Fruit fly (Drosophila melanogaster): ENCODE measurements around the gene CG31676.

The CG31676 gene

dm6 chr2L:20823196-20824105 is 17.1 kb upstream of the CG31676 start (continued):
- TF ChIP-seq CG2129 (GFP tag; IDR thresholded peaks at IDR 0.05; ENCODE audit: partially characterized antibody) (0 out of 2 replicates have a peak, but pooled peaks have one; percentile 12), dmrt99B (tag; optimal IDR thresholded peaks at IDR 0.05) (peak; percentile 33), chn (GFP tag; optimal IDR thresholded peaks at IDR 0.05) (no peak), CG10979 (tag; optimal IDR thresholded peaks at IDR 0.05) (peak; percentile 0), CG17359 (tag; optimal IDR thresholded peaks at IDR 0.05) (no peak), CG9932 (GFP tag; IDR thresholded peaks at IDR 0.05) (peak; percentile 45), C15 (GFP tag; IDR thresholded peaks at IDR 0.05) (no peak), zen2 (GFP tag; IDR thresholded peaks at IDR 0.05; ENCODE audit: partially characterized antibody) (peak; percentile 61; the same call in 2 of the 3 replicates), CG9215 (GFP tag; IDR thresholded peaks at IDR 0.05) (peak; percentile 42; the same call in 1 of the 2 replicates), unpg (GFP tag; optimal IDR thresholded peaks at IDR 0.05) (no peak), repo (GFP tag; optimal IDR thresholded peaks at IDR 0.05) (no peak), row (GFP tag; IDR thresholded peaks at IDR 0.05) (peak; percentile 76), vnd (GFP tag; IDR thresholded peaks at IDR 0.05; ENCODE audit: partially characterized antibody) (peak; percentile 51; the same call in 1 of the 3 replicates), HLH54F (GFP tag; optimal IDR thresholded peaks at IDR 0.05) (no peak), gcm2 (GFP tag; optimal IDR thresholded peaks at IDR 0.05) (no peak), mld (GFP tag; IDR thresholded peaks at IDR 0.05; ENCODE audit: partially characterized antibody) (peak; percentile 54; the same call in 2 of the 3 replicates), CG10959 (GFP tag; IDR thresholded peaks at IDR 0.05) (no peak), HHEX (GFP tag; optimal IDR thresholded peaks at IDR 0.05) (no peak), Hey (tag; optimal IDR thresholded peaks at IDR 0.05) (no peak), klu (GFP tag; IDR thresholded peaks at IDR 0.05) (no peak; the same call in 1 of the 2 replicates), wek (GFP tag; optimal IDR thresholded peaks at IDR 0.05) (peak; percentile 33), CG8290 (GFP tag; optimal IDR thresholded peaks at IDR 0.05) (no peak), CG8290 (tag; optimal IDR thresholded peaks at IDR 0.05) (peak in 1 of 2 experiments; percentile 53), fd3F (GFP tag; optimal IDR thresholded peaks at IDR 0.05) (no peak), D19A (tag; optimal IDR thresholded peaks at IDR 0.05) (no peak), shn (GFP tag; optimal IDR thresholded peaks at IDR 0.05) (no peak), CG15011 (GFP tag; optimal IDR thresholded peaks at IDR 0.05) (no peak), CG17912 (GFP tag; optimal IDR thresholded peaks at IDR 0.05) (peak; percentile 41), al (GFP tag; IDR thresholded peaks at IDR 0.05) (no peak), hkb (optimal IDR thresholded peaks at IDR 0.05) (no peak), hkb (GFP tag; IDR thresholded peaks at IDR 0.05) (peak; percentile 45), tx (GFP tag; optimal IDR thresholded peaks at IDR 0.05) (no peak), da (GFP tag; optimal IDR thresholded peaks at IDR 0.05) (no peak), CG14441 (GFP tag; IDR thresholded peaks at IDR 0.05) (0 out of 2 replicates have a peak, but pooled peaks have one; percentile 16), CG11696 (GFP tag; IDR thresholded peaks at IDR 0.05) (no peak), stc (GFP tag; IDR thresholded peaks at IDR 0.05) (peak; percentile 16; the same call in 1 of the 2 replicates), CG7963 (GFP tag; IDR thresholded peaks at IDR 0.05; ENCODE audit: partially characterized antibody) (peak; percentile 55; the same call in 1 of the 3 replicates), CG18476 (GFP tag; optimal IDR thresholded peaks at IDR 0.05) (no peak), insv (GFP tag; optimal IDR thresholded peaks at IDR 0.05) (peak in 1 of 2 experiments; percentile 90), sens (GFP tag) (peak; percentile 68), Gug (GFP tag; IDR thresholded peaks at IDR 0.05) (no peak; the same call in 3 of the 4 replicates), CG17802 (tag; optimal IDR thresholded peaks at IDR 0.05) (no peak), tio (GFP tag; optimal IDR thresholded peaks at IDR 0.05) (peak; percentile 37), grn (GFP tag; optimal IDR thresholded peaks at IDR 0.05) (peak; percentile 100), CG18599 (GFP tag; optimal IDR thresholded peaks at IDR 0.05) (peak; percentile 33), CG31441 (GFP tag; IDR thresholded peaks at IDR 0.05) (peak; percentile 59; the same call in 1 of the 2 replicates), CG15479 (GFP tag; optimal IDR thresholded peaks at IDR 0.05) (peak; percentile 57), Atf3 (GFP tag; optimal IDR thresholded peaks at IDR 0.05) (no peak)

Measured in whole organism, embryonic.